Worm (Caenorhabditis elegans): ENCODE results near the gene lmtr-3.

ce11 chrV:11141179-11141578 is 17.2 kb downstream of the lmtr-3 start, which contains the start of gene folt-1:
- TF ChIP-seq dao-5 (tag; optimal IDR thresholded peaks at IDR 0.05) (no peak), him-1 (tag; optimal IDR thresholded peaks at IDR 0.05) (no peak)

Data from whole organism, L4/young adult.